Worm (Caenorhabditis elegans): ENCODE results near the gene T01D3.3.

The T01D3.3 gene

DNA sequence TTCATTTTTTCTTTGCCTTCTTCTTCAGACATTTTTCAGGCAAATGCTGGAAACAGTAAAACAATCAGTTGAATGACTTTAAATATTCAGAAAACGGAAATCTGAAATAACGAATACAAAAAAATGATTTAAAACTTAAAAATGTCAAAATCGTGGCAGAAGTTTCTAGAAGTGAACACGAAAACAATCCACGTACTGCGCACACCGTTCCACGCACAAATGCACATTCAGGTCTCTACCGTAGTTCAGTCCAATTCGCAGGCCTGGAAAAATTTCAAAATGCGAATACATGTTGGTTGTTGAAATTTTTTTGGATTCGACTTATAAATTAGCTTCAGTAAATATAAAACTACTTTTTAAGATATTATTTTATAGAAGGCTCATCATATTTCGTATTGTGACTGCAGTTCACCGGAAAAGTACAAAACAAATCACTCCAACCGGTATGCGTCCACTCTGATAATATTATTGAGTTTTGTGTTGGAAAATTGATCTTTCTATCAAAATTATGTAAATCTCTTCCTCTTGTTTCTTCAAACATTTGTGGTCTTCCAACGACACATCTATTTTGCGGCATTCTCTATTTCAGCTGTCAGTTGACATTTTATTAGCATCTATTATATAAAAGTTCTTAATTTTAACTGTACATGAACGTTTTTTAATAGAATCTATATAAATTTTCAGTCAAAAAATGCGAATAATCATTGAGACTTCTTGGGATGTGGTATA lies 32.0 kb upstream of the T01D3.3 start, which contains the start of the genes mip-2 and F58G11.4:
mip-2 (minus strand) TSS at position 48 of the 729 bp plus-strand sequence.
F58G11.4 (plus strand) TSS at position 679 of the 729 bp plus-strand sequence.
- TF ChIP-seq scrt-1 (GFP tag; IDR thresholded peaks at IDR 0.05) (no peak), tbx-37 (GFP tag; conservative IDR thresholded peaks at IDR 0.05) (no peak), aly-1 (tag; optimal IDR thresholded peaks at IDR 0.05) (no peak), ceh-13 (GFP tag; optimal IDR thresholded peaks at IDR 0.05) (no peak), hmg-4 (GFP tag; optimal IDR thresholded peaks at IDR 0.05) (no peak), tbx-11 (GFP tag; IDR thresholded peaks at IDR 0.05) (no peak), F13C5.2 (tag; optimal IDR thresholded peaks at IDR 0.05) (no peak), flt-1 (GFP tag; IDR thresholded peaks at IDR 0.05) (no peak), ets-7 (tag; optimal IDR thresholded peaks at IDR 0.05) (no peak), sea-1 (GFP tag; conservative IDR thresholded peaks at IDR 0.05) (no peak), ama-1 (optimal IDR thresholded peaks at IDR 0.05) (no peak), hnd-1 (tag; optimal IDR thresholded peaks at IDR 0.05) (no peak)

DNA sequence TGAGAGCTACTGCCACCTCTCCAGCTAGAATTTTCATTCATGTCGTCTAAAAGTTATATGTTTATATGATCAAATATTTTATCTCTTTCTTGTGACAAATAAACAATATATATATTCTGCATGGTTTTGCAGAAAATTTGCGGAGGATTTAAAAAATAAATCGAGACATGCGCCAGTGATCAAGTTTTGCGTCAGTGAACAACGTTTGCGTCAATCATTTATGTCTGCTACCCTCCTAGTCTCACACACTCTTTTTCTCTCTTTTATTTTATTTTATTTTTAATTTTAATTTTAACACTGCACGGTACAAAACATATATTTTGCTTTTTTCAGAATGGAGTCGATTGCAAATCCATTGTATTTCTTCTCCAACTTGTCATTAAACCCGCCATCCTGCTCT lies 25.5 kb upstream of the T01D3.3 start, which contains the start of the genes tag-65 and ccz-1:
tag-65 (minus strand) TSS at position 46 of the 400 bp plus-strand sequence.
ccz-1 (plus strand) TSS at position 334 of the 400 bp plus-strand sequence.
- peak; percentile 45 for TF ChIP-seq F13C5.2 (tag; optimal IDR thresholded peaks at IDR 0.05)
- no peak for TF ChIP-seq sea-1 (GFP tag; conservative IDR thresholded peaks at IDR 0.05)

DNA sequence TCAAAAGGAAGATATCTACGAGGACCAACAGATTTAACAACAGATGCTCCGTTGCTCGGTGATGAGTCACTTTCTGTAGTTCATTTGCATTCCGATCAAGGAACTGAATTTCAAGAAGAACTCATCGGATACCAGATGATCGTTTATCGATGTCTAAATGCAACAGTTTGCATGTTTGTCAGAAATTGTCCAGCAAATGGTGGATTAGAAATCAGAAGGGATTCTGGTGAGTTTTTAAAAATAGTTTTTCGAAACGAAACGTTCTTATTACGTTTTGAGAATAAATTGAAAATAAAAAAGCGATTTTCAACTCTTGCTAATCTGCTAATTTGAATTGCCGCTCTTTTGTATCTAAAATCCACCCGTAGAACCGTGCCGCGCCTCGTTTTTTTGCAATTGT lies 24.2 kb upstream of the T01D3.3 start:
- TF ChIP-seq tra-4 (tag; optimal IDR thresholded peaks at IDR 0.05) (no peak), F13C5.2 (tag; optimal IDR thresholded peaks at IDR 0.05) (no peak), scrt-1 (GFP tag; IDR thresholded peaks at IDR 0.05) (no peak), B0310.2 (tag; optimal IDR thresholded peaks at IDR 0.05) (no peak), flt-1 (GFP tag; IDR thresholded peaks at IDR 0.05) (no peak), sea-1 (GFP tag; conservative IDR thresholded peaks at IDR 0.05) (no peak), hmg-4 (GFP tag; optimal IDR thresholded peaks at IDR 0.05) (no peak), ama-1 (optimal IDR thresholded peaks at IDR 0.05) (no peak), aly-1 (tag; optimal IDR thresholded peaks at IDR 0.05) (no peak), hmbx-1 (tag; optimal IDR thresholded peaks at IDR 0.05) (no peak), ceh-36 (tag; optimal IDR thresholded peaks at IDR 0.05) (no peak), pes-1 (GFP tag; IDR thresholded peaks at IDR 0.05) (no peak), ets-7 (tag; optimal IDR thresholded peaks at IDR 0.05) (no peak), hnd-1 (tag; optimal IDR thresholded peaks at IDR 0.05) (no peak), ceh-13 (GFP tag; optimal IDR thresholded peaks at IDR 0.05) (no peak), tbx-11 (GFP tag; IDR thresholded peaks at IDR 0.05) (no peak), tbx-37 (GFP tag; conservative IDR thresholded peaks at IDR 0.05) (no peak)

DNA sequence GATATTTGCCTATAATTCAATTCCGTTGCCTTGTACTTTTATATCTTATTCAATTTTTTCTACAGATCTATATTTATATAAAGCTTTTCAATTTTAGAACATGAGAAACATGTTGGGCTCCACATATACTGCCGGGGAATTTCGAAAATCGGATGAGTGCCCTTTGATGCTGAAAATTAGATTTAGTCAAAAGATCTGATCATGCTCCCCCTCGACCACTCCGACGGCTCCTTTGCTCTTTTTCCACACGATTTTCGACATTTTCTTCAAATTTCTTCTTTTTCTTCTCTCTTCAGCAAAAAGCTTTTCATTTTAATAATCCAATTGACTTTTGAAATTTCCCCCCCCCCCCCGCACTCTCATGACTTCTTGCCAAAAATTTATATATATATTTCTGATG lies 22.6 kb upstream of the T01D3.3 start:
- 0 out of 2 replicates have a peak, but pooled peaks have one; percentile 24 for TF ChIP-seq pes-1 (GFP tag; IDR thresholded peaks at IDR 0.05)
- TF ChIP-seq hnd-1 (tag; optimal IDR thresholded peaks at IDR 0.05), result no peak
- TF ChIP-seq F13C5.2 (tag; optimal IDR thresholded peaks at IDR 0.05), result no peak
- TF ChIP-seq flt-1 (GFP tag; IDR thresholded peaks at IDR 0.05), result no peak
- no peak for TF ChIP-seq hmg-4 (GFP tag; optimal IDR thresholded peaks at IDR 0.05)
- TF ChIP-seq ceh-36 (tag; optimal IDR thresholded peaks at IDR 0.05), result no peak

DNA sequence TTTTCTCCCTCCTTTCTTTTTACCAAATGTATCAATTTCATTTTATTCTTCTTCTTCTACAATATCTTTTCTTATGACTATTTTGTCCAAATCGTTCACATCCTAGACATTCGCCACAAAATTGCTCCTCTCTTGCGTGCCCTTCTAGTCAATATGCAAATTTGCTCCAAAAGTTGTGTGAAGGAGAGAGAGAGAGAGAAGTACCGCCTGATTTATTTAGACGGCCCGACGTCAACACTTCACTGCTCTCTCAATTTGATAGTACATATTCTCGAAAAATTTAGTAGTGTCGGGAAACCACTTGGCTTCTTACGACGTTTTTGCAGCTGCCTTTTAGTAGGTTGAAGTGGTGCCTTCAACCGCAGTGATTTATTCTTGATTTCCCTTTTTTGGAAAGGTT lies 17.6 kb upstream of the T01D3.3 start:
- no peak for TF ChIP-seq tbx-11 (GFP tag; IDR thresholded peaks at IDR 0.05)
- TF ChIP-seq tra-4 (tag; optimal IDR thresholded peaks at IDR 0.05), result no peak
- no peak for TF ChIP-seq hnd-1 (tag; optimal IDR thresholded peaks at IDR 0.05)
- TF ChIP-seq ama-1 (optimal IDR thresholded peaks at IDR 0.05), result no peak
- TF ChIP-seq sea-1 (GFP tag; conservative IDR thresholded peaks at IDR 0.05), result no peak

DNA sequence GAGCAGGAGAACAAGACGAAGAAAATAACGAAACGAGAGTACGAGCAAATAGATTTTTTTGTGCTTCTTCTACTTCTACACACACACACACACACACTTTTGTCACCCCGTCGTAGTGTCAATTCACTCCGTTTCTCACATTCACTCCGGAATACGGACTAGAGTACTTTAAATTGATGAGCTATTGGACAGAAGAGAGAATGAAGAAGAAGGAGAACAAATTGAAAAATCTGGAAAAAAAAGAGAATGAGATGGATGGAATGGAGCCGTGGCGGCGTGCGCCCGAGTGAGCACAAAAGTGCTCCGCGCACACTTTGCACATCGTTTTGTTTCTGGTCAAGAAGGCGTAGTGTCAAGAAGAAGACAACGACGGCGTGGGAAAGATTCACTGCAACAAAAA lies 16.6 kb upstream of the T01D3.3 start:
- TF ChIP-seq sea-1 (GFP tag; conservative IDR thresholded peaks at IDR 0.05) (no peak), hmbx-1 (tag; optimal IDR thresholded peaks at IDR 0.05) (no peak), B0310.2 (tag; optimal IDR thresholded peaks at IDR 0.05) (no peak), aly-1 (tag; optimal IDR thresholded peaks at IDR 0.05) (no peak)

DNA sequence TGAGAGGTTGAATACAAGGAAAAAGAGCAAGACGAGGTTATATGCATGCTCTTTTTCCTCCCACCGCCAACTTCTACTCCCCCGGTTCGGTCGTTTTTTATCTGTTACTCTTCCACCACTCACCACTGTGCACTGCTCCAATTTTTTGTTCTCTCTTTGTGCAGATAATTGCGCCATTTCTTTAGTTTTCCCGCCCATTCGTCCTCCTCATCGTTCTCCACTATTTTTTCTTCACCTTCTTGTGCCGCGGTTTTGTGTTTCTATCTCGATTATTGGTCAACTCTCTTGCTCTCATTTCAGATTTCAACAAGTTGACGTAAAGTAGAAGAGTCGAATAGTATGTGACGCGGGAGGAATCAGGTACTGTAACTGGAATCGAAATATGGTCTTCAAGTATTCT lies 14.5 kb upstream of the T01D3.3 start, which contains the start of gene T01D3.1:
T01D3.1 (plus strand) TSS at position 301 of the 400 bp plus-strand sequence.
- no peak for TF ChIP-seq hmbx-1 (tag; optimal IDR thresholded peaks at IDR 0.05)
- no peak for TF ChIP-seq ceh-36 (tag; optimal IDR thresholded peaks at IDR 0.05)
- TF ChIP-seq hnd-1 (tag; optimal IDR thresholded peaks at IDR 0.05), result no peak
- TF ChIP-seq hmg-4 (GFP tag; optimal IDR thresholded peaks at IDR 0.05), result no peak
- no peak for TF ChIP-seq B0310.2 (tag; optimal IDR thresholded peaks at IDR 0.05)

DNA sequence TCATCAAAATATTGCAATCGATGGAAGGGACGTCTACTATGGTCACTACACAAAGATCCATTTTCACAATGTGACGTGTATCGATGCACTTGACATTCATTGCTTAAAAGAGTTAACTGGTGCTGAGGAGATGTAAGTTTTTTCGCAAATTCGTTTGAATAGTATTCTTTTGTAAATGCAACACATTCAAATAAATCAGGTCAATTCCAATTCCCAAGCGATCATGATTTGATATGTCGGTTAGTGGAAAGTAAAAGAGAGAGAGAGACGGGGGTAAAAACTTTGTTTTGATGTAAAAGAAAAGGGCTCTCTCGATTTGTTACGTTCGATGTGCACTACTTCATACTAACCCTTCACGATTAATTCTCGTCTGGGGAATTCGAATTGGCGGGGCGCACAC lies 13.8 kb upstream of the T01D3.3 start:
- TF ChIP-seq pes-1 (GFP tag; IDR thresholded peaks at IDR 0.05) (no peak), hnd-1 (tag; optimal IDR thresholded peaks at IDR 0.05) (no peak), B0310.2 (tag; optimal IDR thresholded peaks at IDR 0.05) (no peak), sea-1 (GFP tag; conservative IDR thresholded peaks at IDR 0.05) (no peak), ets-7 (tag; optimal IDR thresholded peaks at IDR 0.05) (no peak), flt-1 (GFP tag; IDR thresholded peaks at IDR 0.05) (no peak), hmbx-1 (tag; optimal IDR thresholded peaks at IDR 0.05) (no peak), ceh-36 (tag; optimal IDR thresholded peaks at IDR 0.05) (no peak), tbx-11 (GFP tag; IDR thresholded peaks at IDR 0.05) (no peak), hmg-4 (GFP tag; optimal IDR thresholded peaks at IDR 0.05) (no peak), aly-1 (tag; optimal IDR thresholded peaks at IDR 0.05) (no peak), ama-1 (optimal IDR thresholded peaks at IDR 0.05) (no peak), tra-4 (tag; optimal IDR thresholded peaks at IDR 0.05) (no peak), ceh-13 (GFP tag; optimal IDR thresholded peaks at IDR 0.05) (no peak)

All from whole organism, early embryonic.